Worm (Caenorhabditis elegans) whole organism, L1 larva: ENCODE data around the gene fbxa-120.

Experiments used
- C04F5.9 ChIP-seq: sonication (generic microtip); optimal IDR thresholded peaks from 2 replicates; lab custom pipeline; 2016; ENCODE audit warnings: missing genetic modification characterization, missing compliant biosample characterization
- C16A3.4 ChIP-seq: fragments of 150-350 bp; optimal IDR thresholded peaks from 2 replicates; lab custom pipeline; 2014; ENCODE audit warnings: missing biosample characterization, missing genetic modification characterization
- aha-1 ChIP-seq: fragments of 150-350 bp; optimal IDR thresholded peaks from 2 replicates; lab custom pipeline; 2014; ENCODE audit warnings: missing biosample characterization, missing genetic modification characterization
- alr-1 ChIP-seq: fragments of 200-800 bp; sonication (Bioruptor generic); optimal IDR thresholded peaks from 2 replicates; lab custom pipeline; 2018; ENCODE audit warnings: borderline replicate concordance, mild to moderate bottlenecking, missing genetic modification characterization, missing compliant biosample characterization
- blmp-1 ChIP-seq: fragments of 150-350 bp; optimal IDR thresholded peaks from 2 replicates; lab custom pipeline; 2014; ENCODE audit warnings: missing biosample characterization, missing genetic modification characterization
- ceh-63 ChIP-seq: fragments of 200-800 bp; sonication (Bioruptor generic); optimal IDR thresholded peaks from 2 replicates; lab custom pipeline; 2018; ENCODE audit warnings: mild to moderate bottlenecking, missing genetic modification characterization, missing compliant biosample characterization
- ceh-8 ChIP-seq: fragments of 200-800 bp; sonication (Bioruptor generic); optimal IDR thresholded peaks from 2 replicates; lab custom pipeline; 2018; ENCODE audit warnings: mild to moderate bottlenecking, missing genetic modification characterization, moderate library complexity, missing compliant biosample characterization
- ceh-88 ChIP-seq: fragments of 200-800 bp; sonication (Bioruptor generic); IDR thresholded peaks from 2 replicates; pipeline ENCODE4 v1.3.6; 2022; ENCODE audit warnings: missing genetic modification characterization, missing compliant biosample characterization
- ces-1 ChIP-seq: fragments of 150-350 bp; optimal IDR thresholded peaks from 2 replicates; lab custom pipeline; 2014; ENCODE audit warnings: missing biosample characterization, missing genetic modification reagents, missing genetic modification characterization
- dpl-1 ChIP-seq, 3 experiments: fragments of 150-350 bp in 2 of 3; sonication (generic microtip) in 1 of 3; optimal IDR thresholded peaks; 2 replicates each; lab custom pipeline; 2014 to 2017; ENCODE audit warnings: missing biosample characterization in 3 of 3, missing genetic modification characterization in 3 of 3, missing genetic modification reagents in 3 of 3
- efl-3 ChIP-seq: fragments of 200-800 bp; sonication (Bioruptor generic); optimal IDR thresholded peaks from 2 replicates; lab custom pipeline; 2018; ENCODE audit warnings: mild to moderate bottlenecking, missing genetic modification characterization, missing compliant biosample characterization
- elt-2 ChIP-seq: sonication (generic microtip); optimal IDR thresholded peaks from 2 replicates; lab custom pipeline; 2016; ENCODE audit warnings: missing genetic modification characterization, mild to moderate bottlenecking, inconsistent platforms, missing compliant biosample characterization, missing genetic modification reagents
- fkh-10 ChIP-seq: sonication (generic microtip); optimal IDR thresholded peaks from 2 replicates; lab custom pipeline; 2017; ENCODE audit warnings: missing biosample characterization, missing genetic modification reagents, missing genetic modification characterization
- fkh-8 ChIP-seq: sonication (generic microtip); optimal IDR thresholded peaks from 2 replicates; lab custom pipeline; 2016; ENCODE audit warnings: mild to moderate bottlenecking, missing genetic modification characterization, missing compliant biosample characterization
- hlh-17 ChIP-seq: fragments of 200-800 bp; sonication (Bioruptor generic); optimal IDR thresholded peaks from 2 replicates; lab custom pipeline; 2018; ENCODE audit warnings: missing genetic modification characterization, mild to moderate bottlenecking, missing compliant biosample characterization, moderate library complexity, borderline replicate concordance
- irx-1 ChIP-seq: sonication (generic microtip); optimal IDR thresholded peaks from 2 replicates; lab custom pipeline; 2016; ENCODE audit warnings: missing genetic modification characterization, missing compliant biosample characterization
- lir-3 ChIP-seq: sonication (generic microtip); optimal IDR thresholded peaks from 2 replicates; lab custom pipeline; 2016; ENCODE audit warnings: mild to moderate bottlenecking, missing genetic modification characterization, moderate library complexity, missing compliant biosample characterization; ENCODE audit not compliant: poor library complexity
- lsy-2 ChIP-seq, 2 experiments: fragments of 150-350 bp; optimal IDR thresholded peaks; 2 replicates each; lab custom pipeline; 2014; ENCODE audit warnings: missing biosample characterization in 2 of 2, missing genetic modification characterization in 2 of 2
- mep-1 ChIP-seq: fragments of 150-350 bp; optimal IDR thresholded peaks from 2 replicates; lab custom pipeline; 2014; ENCODE audit warnings: missing biosample characterization, missing genetic modification characterization
- nhr-12 ChIP-seq: sonication (generic microtip); optimal IDR thresholded peaks from 2 replicates; lab custom pipeline; 2017; ENCODE audit warnings: missing biosample characterization, missing genetic modification characterization
- nhr-19 ChIP-seq: fragments of 200-800 bp; sonication (Bioruptor generic); conservative IDR thresholded peaks from 2 replicates; pipeline ENCODE4 v1.3.6; 2022; ENCODE audit warnings: missing genetic modification characterization, missing compliant biosample characterization
- nhr-237 ChIP-seq: fragments of 150-350 bp; optimal IDR thresholded peaks from 2 replicates; lab custom pipeline; 2014; ENCODE audit warnings: missing biosample characterization, missing genetic modification characterization
- nhr-28 ChIP-seq: fragments of 150-350 bp; optimal IDR thresholded peaks from 2 replicates; lab custom pipeline; 2014; ENCODE audit warnings: missing biosample characterization, missing genetic modification characterization
- nhr-47 ChIP-seq: sonication (generic microtip); optimal IDR thresholded peaks from 2 replicates; lab custom pipeline; 2016; ENCODE audit warnings: mild to moderate bottlenecking, missing genetic modification characterization, moderate library complexity, missing compliant biosample characterization
- nhr-76 ChIP-seq: sonication (generic microtip); optimal IDR thresholded peaks from 2 replicates; lab custom pipeline; 2017; ENCODE audit warnings: missing biosample characterization, missing genetic modification characterization
- pag-3 ChIP-seq: sonication (generic microtip); optimal IDR thresholded peaks from 2 replicates; lab custom pipeline; 2017; ENCODE audit warnings: missing genetic modification characterization, mild to moderate bottlenecking, missing compliant biosample characterization, antibody characterized with exemption, borderline replicate concordance; ENCODE audit not compliant: insufficient read depth
- snu-23 ChIP-seq: sonication (generic microtip); optimal IDR thresholded peaks from 2 replicates; lab custom pipeline; 2016; ENCODE audit warnings: missing genetic modification characterization, missing compliant biosample characterization
- sox-4 ChIP-seq: sonication (generic microtip); optimal IDR thresholded peaks from 2 replicates; lab custom pipeline; 2016; ENCODE audit warnings: missing genetic modification characterization, missing compliant biosample characterization
- tbx-2 ChIP-seq: sonication (generic microtip); optimal IDR thresholded peaks from 2 replicates; lab custom pipeline; 2016; ENCODE audit warnings: missing genetic modification characterization, missing compliant biosample characterization
- tlp-1 ChIP-seq: fragments of 150-350 bp; optimal IDR thresholded peaks from 2 replicates; lab custom pipeline; 2014; ENCODE audit warnings: missing biosample characterization, missing genetic modification characterization
- unc-130 ChIP-seq: fragments of 150-350 bp; optimal IDR thresholded peaks from 2 replicates; lab custom pipeline; 2017; ENCODE audit warnings: missing biosample characterization, missing genetic modification characterization, inconsistent platforms
- unc-62 ChIP-seq: fragments of 150-350 bp; optimal IDR thresholded peaks from 2 replicates; lab custom pipeline; 2014; ENCODE audit warnings: missing biosample characterization, missing genetic modification reagents, missing genetic modification characterization
- unc-98 ChIP-seq: fragments of 200-800 bp; sonication (Bioruptor generic); IDR thresholded peaks from 2 replicates; pipeline ENCODE4 v1.3.6; 2022; ENCODE audit warnings: missing genetic modification characterization, missing compliant biosample characterization
- xbp-1 ChIP-seq: sonication (generic microtip); optimal IDR thresholded peaks from 2 replicates; lab custom pipeline; 2016; ENCODE audit warnings: missing genetic modification characterization, missing compliant biosample characterization

Gene fbxa-120

ce11 chrX:17333752-17334151 is 31.2 kb downstream of the fbxa-120 start, which contains the start of gene C53C11.5:
Gene C53C11.5 (plus strand): TSS chrX:17334052.
- TF ChIP-seq irx-1 (tag; lab: Kevin White, UChicago) = no peak
- TF ChIP-seq pag-3 (tag; lab: Kevin White, UChicago) = no peak
- TF ChIP-seq nhr-47 (tag; lab: Kevin White, UChicago) = no peak
- TF ChIP-seq ces-1 (GFP tag; lab: Kevin White, UChicago) = no peak
- no peak for TF ChIP-seq tbx-2 (tag; lab: Kevin White, UChicago)
- TF ChIP-seq nhr-19 (GFP tag; lab: Robert Waterston, UW) = no peak
- TF ChIP-seq nhr-28 (tag; lab: Kevin White, UChicago) = no peak
- no peak for TF ChIP-seq snu-23 (GFP tag; lab: Kevin White, UChicago)
- no peak for TF ChIP-seq unc-130
- TF ChIP-seq nhr-76 (tag; lab: Kevin White, UChicago) = no peak
- TF ChIP-seq dpl-1 (GFP tag; optimal IDR thresholded peaks at IDR 0.05; lab: Kevin White, UChicago) = no peak
- no peak for TF ChIP-seq sox-4 (tag; lab: Kevin White, UChicago)

ce11 chrX:17336354-17336753 is 33.8 kb downstream of the fbxa-120 start, which contains the start of gene C53C11.2:
Gene C53C11.2 (plus strand): TSS chrX:17336637.
- TF ChIP-seq elt-2 (peak; percentile 26), tlp-1 (tag; lab: Kevin White, UChicago) (peak; percentile 36), lir-3 (no peak), C16A3.4 (tag; lab: Kevin White, UChicago) (no peak)
- TF ChIP-seq, all 84 proteins: peak for 2

ce11 chrX:17338944-17339343 is 36.4 kb downstream of the fbxa-120 start:
- no peak for TF ChIP-seq ceh-88
- TF ChIP-seq alr-1 (tag; lab: Kevin White, UChicago) = no peak
- no peak for TF ChIP-seq aha-1 (tag; lab: Kevin White, UChicago)
- no peak for TF ChIP-seq unc-98 (GFP tag; lab: Robert Waterston, UW)
- TF ChIP-seq nhr-237 (tag; lab: Kevin White, UChicago) = no peak
- no peak for TF ChIP-seq lir-3
- TF ChIP-seq nhr-76 (tag; lab: Kevin White, UChicago) = no peak
- TF ChIP-seq lsy-2 (tag; optimal IDR thresholded peaks at IDR 0.05; lab: Kevin White, UChicago) = no peak
- no peak for TF ChIP-seq elt-2
- no peak for TF ChIP-seq ceh-8 (GFP tag; lab: Kevin White, UChicago)
- TF ChIP-seq efl-3 (GFP tag; lab: Kevin White, UChicago) = no peak
- TF ChIP-seq nhr-12 (tag; lab: Kevin White, UChicago) = no peak
- peak; percentile 27 for TF ChIP-seq fkh-10 (GFP tag; lab: Kevin White, UChicago)
- peak; percentile 56 for TF ChIP-seq fkh-8 (tag; lab: Kevin White, UChicago)
- TF ChIP-seq, all 84 proteins: peak for 2

- TF ChIP-seq blmp-1 (tag; lab: Kevin White, UChicago) = no peak
- TF ChIP-seq, all 84 proteins: peak for 0
Measured at ce11 chrX:17340484-17340883, 38.0 kb downstream of the fbxa-120 start, which contains the start of gene C53C11.1. Gene C53C11.1 (plus strand): TSS chrX:17340784.

- TF ChIP-seq efl-3 (GFP tag; lab: Kevin White, UChicago) (no peak), unc-62 (GFP tag; lab: Kevin White, UChicago) (no peak), tlp-1 (tag; lab: Kevin White, UChicago) (no peak), ceh-63 (no peak), hlh-17 (GFP tag; lab: Kevin White, UChicago) (no peak), mep-1 (no peak), xbp-1 (tag; lab: Kevin White, UChicago) (no peak), unc-98 (GFP tag; lab: Robert Waterston, UW) (no peak), C16A3.4 (tag; lab: Kevin White, UChicago) (no peak), C04F5.9 (tag; lab: Kevin White, UChicago) (no peak)
Measured at ce11 chrX:17349411-17349810, 46.9 kb downstream of the fbxa-120 start.
